Worm (Caenorhabditis elegans): ENCODE results near the gene col-166.

Gene col-166

ce11 chrX:6251947-6252617 lies 27.7 kb upstream of the col-166 start (continued):
- TF ChIP-seq ceh-32 (tag; optimal IDR thresholded peaks at IDR 0.05; ENCODE audit: poor library complexity) (no peak), daf-19 (GFP tag; conservative IDR thresholded peaks at IDR 0.05) (no peak), ceh-20 (GFP tag; IDR thresholded peaks at IDR 0.05) (no peak), hlh-11 (tag; optimal IDR thresholded peaks at IDR 0.05) (peak; percentile 71), nhr-41 (GFP tag; IDR thresholded peaks at IDR 0.05) (no peak; the same call in 1 of the 2 replicates), ceh-62 (tag; optimal IDR thresholded peaks at IDR 0.05) (no peak), fkh-10 (GFP tag; optimal IDR thresholded peaks at IDR 0.05) (no peak), lin-15B (tag; optimal IDR thresholded peaks at IDR 0.05) (no peak), aha-1 (tag) (peak; percentile 98), lin-29 (GFP tag; IDR thresholded peaks at IDR 0.05) (no peak), nhr-48 (tag; optimal IDR thresholded peaks at IDR 0.05) (peak; percentile 15), dmd-8 (GFP tag; IDR thresholded peaks at IDR 0.05) (no peak), dve-1 (tag; optimal IDR thresholded peaks at IDR 0.05; ENCODE audit: insufficient read depth) (no peak), php-3 (GFP tag; IDR thresholded peaks at IDR 0.05) (no peak), zfp-2 (tag; optimal IDR thresholded peaks at IDR 0.05) (no peak), nhr-25 (tag; optimal IDR thresholded peaks at IDR 0.05; ENCODE audit: borderline replicate concordance, insufficient read depth) (no peak), zfp-3 (GFP tag; conservative IDR thresholded peaks at IDR 0.05) (peak; percentile 44; the same call in 1 of the 2 replicates), lin-1 (GFP tag; IDR thresholded peaks at IDR 0.05) (no peak), mxl-3 (GFP tag; optimal IDR thresholded peaks at IDR 0.05) (no peak), daf-16 (GFP tag; optimal IDR thresholded peaks at IDR 0.05) (peak; percentile 8 to 32), daf-16 (tag; optimal IDR thresholded peaks at IDR 0.05) (peak; percentile 34), ama-1 (optimal IDR thresholded peaks at IDR 0.05) (peak; percentile 99), attf-4 (tag; optimal IDR thresholded peaks at IDR 0.05) (no peak), mdt-29 (GFP tag; IDR thresholded peaks at IDR 0.05) (peak; percentile 79), T26A8.4 (GFP tag; IDR thresholded peaks at IDR 0.05) (peak; percentile 69; the same call in 1 of the 2 replicates), tra-1 (GFP tag; IDR thresholded peaks at IDR 0.05) (peak; percentile 62; the same call in 1 of the 2 replicates), nhr-6 (tag; optimal IDR thresholded peaks at IDR 0.05) (no peak), ztf-11 (tag; optimal IDR thresholded peaks at IDR 0.05) (no peak), nhr-237 (tag; optimal IDR thresholded peaks at IDR 0.05) (no peak), madf-9 (GFP tag; conservative IDR thresholded peaks at IDR 0.05) (0 out of 2 replicates have a peak, but pooled peaks have one; percentile 28), nhr-11 (tag; optimal IDR thresholded peaks at IDR 0.05) (peak; percentile 73), Y75B8A.6 (GFP tag; IDR thresholded peaks at IDR 0.05) (no peak), ceh-82 (tag; optimal IDR thresholded peaks at IDR 0.05) (no peak), hmg-1.1 (GFP tag; IDR thresholded peaks at IDR 0.05) (peak; percentile 65), unc-62 (GFP tag; optimal IDR thresholded peaks at IDR 0.05 in 1 of 2) (no peak), unc-62 (tag; optimal IDR thresholded peaks at IDR 0.05) (no peak), zag-1 (tag; optimal IDR thresholded peaks at IDR 0.05) (no peak), nhr-76 (tag; optimal IDR thresholded peaks at IDR 0.05) (no peak), lsy-2 (tag; optimal IDR thresholded peaks at IDR 0.05) (peak in 1 of 2 experiments; percentile 50), ztf-7 (tag; optimal IDR thresholded peaks at IDR 0.05) (no peak), snpc-1.2 (GFP tag; IDR thresholded peaks at IDR 0.05) (no peak), cey-2 (tag; optimal IDR thresholded peaks at IDR 0.05; ENCODE audit: borderline replicate concordance, insufficient read depth) (no peak), fos-1 (tag; optimal IDR thresholded peaks at IDR 0.05) (no peak), nhr-102 (tag; optimal IDR thresholded peaks at IDR 0.05) (no peak), lin-39 (tag; optimal IDR thresholded peaks at IDR 0.05) (no peak), T20F7.1 (GFP tag; optimal IDR thresholded peaks at IDR 0.05) (no peak), Y5F2A.4 (GFP tag; optimal IDR thresholded peaks at IDR 0.05) (no peak), daf-12 (tag; optimal IDR thresholded peaks at IDR 0.05) (no peak), pqm-1 (tag; optimal IDR thresholded peaks at IDR 0.05) (no peak), ctbp-1 (GFP tag; IDR thresholded peaks at IDR 0.05) (no peak), Y48G9A.11 (GFP tag; IDR thresholded peaks at IDR 0.05) (no peak)
